Fruit fly (Drosophila melanogaster): ENCODE data around the gene Cyp28a5.

dm6 chr2L:14015109-14015508 lies 38.0 kb downstream of the Cyp28a5 start:
- TF ChIP-seq CG7045 (GFP tag; optimal IDR thresholded peaks at IDR 0.05) (no peak), kay (GFP tag; ENCODE audit: borderline replicate concordance) (no peak), CG33017 (tag; optimal IDR thresholded peaks at IDR 0.05) (no peak), cnc (optimal IDR thresholded peaks at IDR 0.05) (no peak), CG1620 (GFP tag; optimal IDR thresholded peaks at IDR 0.05) (no peak), Clk (GFP tag; optimal IDR thresholded peaks at IDR 0.05) (no peak), cic (GFP tag; optimal IDR thresholded peaks at IDR 0.05) (no peak), CG7101 (tag; optimal IDR thresholded peaks at IDR 0.05) (no peak), CG12768 (GFP tag; optimal IDR thresholded peaks at IDR 0.05) (no peak), bab1 (GFP tag; optimal IDR thresholded peaks at IDR 0.05) (no peak), Mnt (GFP tag; optimal IDR thresholded peaks at IDR 0.05) (no peak), CG14711 (tag; optimal IDR thresholded peaks at IDR 0.05) (no peak), pad (GFP tag; optimal IDR thresholded peaks at IDR 0.05) (no peak)
